Worm (Caenorhabditis elegans) whole organism, young adult: Measurements from ENCODE around the gene spp-26.
A peak's percentile ranks its signal among the peaks of the same experiment; 100 is the strongest.

ENCODE experiments used
- B0261.1 ChIP-seq: sonication (generic microtip); optimal IDR thresholded peaks from 2 replicates; lab custom pipeline; 2016; ENCODE audit warnings: mild to moderate bottlenecking, missing genetic modification characterization, moderate library complexity, missing compliant biosample characterization
- C06A6.2 ChIP-seq: fragments of 200-800 bp; sonication (Bioruptor generic); conservative IDR thresholded peaks from 2 replicates; pipeline ENCODE4 v1.3.6; 2022; ENCODE audit warnings: missing genetic modification characterization, missing compliant biosample characterization
- F10E7.11 ChIP-seq: sonication (generic microtip); optimal IDR thresholded peaks from 2 replicates; lab custom pipeline; 2017; ENCODE audit warnings: mild to moderate bottlenecking, missing genetic modification characterization, moderate library complexity, missing compliant biosample characterization
- F23B12.7 ChIP-seq: sonication (generic microtip); optimal IDR thresholded peaks from 2 replicates; lab custom pipeline; 2017; ENCODE audit warnings: missing genetic modification characterization, mild to moderate bottlenecking, missing compliant biosample characterization, antibody characterized with exemption, moderate library complexity; ENCODE audit not compliant: insufficient read depth
- F37B4.10 ChIP-seq: fragments of 200-800 bp; sonication (Bioruptor generic); IDR thresholded peaks from 2 replicates; pipeline ENCODE4 v1.3.6; 2022; ENCODE audit warnings: missing genetic modification characterization, missing compliant biosample characterization
- F39B2.1 ChIP-seq: fragments of 200-800 bp; sonication (Bioruptor generic); IDR thresholded peaks from 2 replicates; pipeline ENCODE4 v1.3.6; 2022; ENCODE audit warnings: missing genetic modification reagents, missing genetic modification characterization, missing compliant biosample characterization
- F52B5.7 ChIP-seq: sonication (generic microtip); optimal IDR thresholded peaks from 2 replicates; lab custom pipeline; 2016; ENCODE audit warnings: mild to moderate bottlenecking, missing genetic modification characterization, missing compliant biosample characterization
- F55B11.4 ChIP-seq: sonication (generic microtip); optimal IDR thresholded peaks from 2 replicates; lab custom pipeline; 2016; ENCODE audit warnings: missing compliant biosample characterization, missing genetic modification characterization, borderline replicate concordance; ENCODE audit not compliant: insufficient read depth
- T07F8.4 ChIP-seq: sonication (generic microtip); optimal IDR thresholded peaks from 2 replicates; lab custom pipeline; 2016; ENCODE audit warnings: mild to moderate bottlenecking, missing genetic modification characterization, moderate library complexity, missing compliant biosample characterization
- Y53G8AR.9 ChIP-seq: fragments of 200-800 bp; sonication (Bioruptor generic); conservative IDR thresholded peaks from 2 replicates; pipeline ENCODE4 v1.3.6; 2022; ENCODE audit warnings: missing genetic modification reagents, missing genetic modification characterization, missing compliant biosample characterization
- Y56A3A.18 ChIP-seq: fragments of 200-800 bp; sonication (Bioruptor generic); IDR thresholded peaks from 2 replicates; pipeline ENCODE4 v1.3.6; 2022; ENCODE audit warnings: missing genetic modification reagents, missing genetic modification characterization, missing compliant biosample characterization
- Y95B8A.8 ChIP-seq: fragments of 200-800 bp; sonication (Bioruptor generic); IDR thresholded peaks from 2 replicates; pipeline ENCODE4 v1.3.6; 2022; ENCODE audit warnings: missing genetic modification reagents, missing genetic modification characterization, missing compliant biosample characterization
- ZK185.1 ChIP-seq: sonication (generic microtip); optimal IDR thresholded peaks from 2 replicates; lab custom pipeline; 2016; ENCODE audit warnings: mild to moderate bottlenecking, missing genetic modification characterization, missing compliant biosample characterization; ENCODE audit not compliant: poor library complexity, severe bottlenecking
- akir-1 ChIP-seq: fragments of 200-800 bp; sonication (Bioruptor generic); optimal IDR thresholded peaks from 2 replicates; lab custom pipeline; 2018; ENCODE audit warnings: mild to moderate bottlenecking, missing genetic modification characterization, moderate library complexity, missing compliant biosample characterization
- atf-7 ChIP-seq: sonication (generic microtip); optimal IDR thresholded peaks from 2 replicates; lab custom pipeline; 2017; ENCODE audit warnings: mild to moderate bottlenecking, missing genetic modification characterization, missing compliant biosample characterization
- attf-3 ChIP-seq: fragments of 200-800 bp; sonication (Bioruptor generic); conservative IDR thresholded peaks from 2 replicates; pipeline ENCODE4 v1.3.6; 2022; ENCODE audit warnings: missing genetic modification reagents, missing genetic modification characterization, missing compliant biosample characterization
- attf-5 ChIP-seq: fragments of 200-800 bp; sonication (Bioruptor generic); optimal IDR thresholded peaks from 2 replicates; lab custom pipeline; 2018; ENCODE audit warnings: mild to moderate bottlenecking, missing genetic modification characterization, missing compliant biosample characterization
- ccch-3 ChIP-seq: fragments of 200-800 bp; sonication (Bioruptor generic); optimal IDR thresholded peaks from 2 replicates; lab custom pipeline; 2018; ENCODE audit warnings: mild to moderate bottlenecking, missing genetic modification characterization, missing compliant biosample characterization
- cebp-1 ChIP-seq, 2 experiments: fragments of 200-800 bp in 1 of 2; sonication (Bioruptor generic) in 1 of 2; sonication (generic microtip) in 1 of 2; IDR thresholded peaks in 1 of 2; optimal IDR thresholded peaks in 1 of 2; 2 replicates each; pipeline versions ENCODE4 v1.3.6 to Lab custom; 2017 to 2022; ENCODE audit warnings: missing compliant biosample characterization in 2 of 2, missing genetic modification characterization in 2 of 2, mild to moderate bottlenecking in 1 of 2, missing genetic modification reagents in 1 of 2, moderate library complexity in 1 of 2
- ceh-58 ChIP-seq: fragments of 200-800 bp; sonication (Bioruptor generic); IDR thresholded peaks from 2 replicates; pipeline ENCODE4 v1.3.6; 2022; ENCODE audit warnings: missing genetic modification characterization, missing compliant biosample characterization
- die-1 ChIP-seq: sonication (generic microtip); optimal IDR thresholded peaks from 2 replicates; lab custom pipeline; 2016; ENCODE audit warnings: missing genotype, mild to moderate bottlenecking, missing genetic modification characterization, missing compliant biosample characterization
- ekl-4 ChIP-seq: fragments of 200-800 bp; sonication (Bioruptor generic); IDR thresholded peaks from 2 replicates; pipeline ENCODE4 v1.3.6; 2022; ENCODE audit warnings: missing genetic modification reagents, missing genetic modification characterization, missing compliant biosample characterization
- ets-4 ChIP-seq: fragments of 200-800 bp; sonication (Bioruptor generic); optimal IDR thresholded peaks from 2 replicates; lab custom pipeline; 2018; ENCODE audit warnings: mild to moderate bottlenecking, missing genetic modification characterization, missing compliant biosample characterization
- him-1 ChIP-seq: sonication (generic microtip); optimal IDR thresholded peaks from 2 replicates; lab custom pipeline; 2016; ENCODE audit warnings: missing genotype, missing genetic modification reagents, missing genetic modification characterization, missing compliant biosample characterization
- hmg-1.2 ChIP-seq: fragments of 200-800 bp; sonication (Bioruptor generic); IDR thresholded peaks from 2 replicates; pipeline ENCODE4 v1.3.6; 2022; ENCODE audit warnings: missing genetic modification reagents, missing genetic modification characterization, missing compliant biosample characterization
- lin-54 ChIP-seq: fragments of 200-800 bp; sonication (Bioruptor generic); optimal IDR thresholded peaks from 2 replicates; lab custom pipeline; 2018; ENCODE audit warnings: mild to moderate bottlenecking, missing genetic modification characterization, missing compliant biosample characterization
- lir-1 ChIP-seq: fragments of 200-800 bp; sonication (Bioruptor generic); conservative IDR thresholded peaks from 2 replicates; pipeline ENCODE4 v1.3.6; 2022; ENCODE audit warnings: missing genetic modification reagents, missing genetic modification characterization, missing compliant biosample characterization
- madf-3 ChIP-seq: fragments of 200-800 bp; sonication (Bioruptor generic); IDR thresholded peaks from 2 replicates; pipeline ENCODE4 v1.3.6; 2022; ENCODE audit warnings: missing genetic modification reagents, missing genetic modification characterization, missing compliant biosample characterization
- madf-6 ChIP-seq: fragments of 200-800 bp; sonication (Bioruptor generic); IDR thresholded peaks from 2 replicates; pipeline ENCODE4 v1.3.6; 2022; ENCODE audit warnings: missing genetic modification reagents, missing genetic modification characterization, missing compliant biosample characterization
- mel-28 ChIP-seq: sonication (generic microtip); optimal IDR thresholded peaks from 2 replicates; lab custom pipeline; 2016; ENCODE audit warnings: borderline replicate concordance, mild to moderate bottlenecking, missing genetic modification characterization, missing compliant biosample characterization
- mxl-1 ChIP-seq: sonication (generic microtip); optimal IDR thresholded peaks from 2 replicates; lab custom pipeline; 2016; ENCODE audit warnings: missing genetic modification characterization, missing compliant biosample characterization
- nfya-2 ChIP-seq: fragments of 200-800 bp; sonication (Bioruptor generic); IDR thresholded peaks from 2 replicates; pipeline ENCODE4 v1.3.6; 2022; ENCODE audit warnings: missing genetic modification reagents, missing genetic modification characterization, missing compliant biosample characterization
- nfyb-1 ChIP-seq: fragments of 200-800 bp; sonication (Bioruptor generic); IDR thresholded peaks from 2 replicates; pipeline ENCODE4 v1.3.6; 2022; ENCODE audit warnings: missing genetic modification reagents, missing genetic modification characterization, missing compliant biosample characterization
- nhr-80 ChIP-seq: sonication (generic microtip); optimal IDR thresholded peaks from 2 replicates; lab custom pipeline; 2016; ENCODE audit warnings: missing genetic modification characterization, missing compliant biosample characterization
- pbrm-1 ChIP-seq: fragments of 200-800 bp; sonication (Bioruptor generic); IDR thresholded peaks from 2 replicates; pipeline ENCODE4 v1.3.6; 2022; ENCODE audit warnings: missing genetic modification reagents, missing genetic modification characterization, missing compliant biosample characterization
- pha-4 ChIP-seq: fragments of 150-350 bp; sonication (generic microtip); optimal IDR thresholded peaks from 2 replicates; lab custom pipeline; 2014; ENCODE audit warnings: missing biosample characterization, missing genetic modification reagents, missing genetic modification characterization
- rcor-1 ChIP-seq: fragments of 200-800 bp; sonication (Bioruptor generic); IDR thresholded peaks from 2 replicates; pipeline ENCODE4 v1.3.6; 2022; ENCODE audit warnings: missing genetic modification reagents, missing genetic modification characterization, missing compliant biosample characterization
- rpc-1 ChIP-seq, 2 experiments: fragments of 150-350 bp in 1 of 2; sonication (generic microtip) in 1 of 2; optimal IDR thresholded peaks; 2 replicates each; lab custom pipeline; 2014 to 2018; ENCODE audit warnings: missing biosample characterization in 1 of 2, missing genetic modification characterization in 1 of 2, missing genetic modification reagents in 1 of 2, missing genotype in 1 of 2
- snpc-1.1 ChIP-seq: sonication (generic microtip); optimal IDR thresholded peaks from 2 replicates; lab custom pipeline; 2017; ENCODE audit warnings: missing genetic modification characterization, mild to moderate bottlenecking, missing compliant biosample characterization, antibody characterized with exemption, moderate library complexity, missing genotype, missing genetic modification reagents; ENCODE audit not compliant: insufficient read depth
- snpc-4 ChIP-seq, 5 experiments: fragments of 150-350 bp in 1 of 5; sonication (generic microtip) in 4 of 5; optimal IDR thresholded peaks; 2 replicates each; lab custom pipeline; 2014 to 2018; ENCODE audit warnings: missing genetic modification characterization in 5 of 5, missing biosample characterization in 3 of 5, antibody characterized with exemption in 2 of 5, mild to moderate bottlenecking in 2 of 5, missing compliant biosample characterization in 2 of 5, missing genotype in 2 of 5, moderate library complexity in 2 of 5, missing genetic modification reagents in 1 of 5
- tbx-9 ChIP-seq: sonication (generic microtip); optimal IDR thresholded peaks from 2 replicates; lab custom pipeline; 2016; ENCODE audit warnings: borderline replicate concordance, missing genetic modification characterization, inconsistent platforms, missing compliant biosample characterization
- zim-3 ChIP-seq: sonication (generic microtip); optimal IDR thresholded peaks from 2 replicates; lab custom pipeline; 2017; ENCODE audit warnings: mild to moderate bottlenecking, missing genetic modification characterization, moderate library complexity, missing compliant biosample characterization
- ztf-28 ChIP-seq: fragments of 200-800 bp; sonication (Bioruptor generic); IDR thresholded peaks from 2 replicates; pipeline ENCODE4 v1.3.6; 2022; ENCODE audit warnings: missing genetic modification reagents, missing genetic modification characterization, missing compliant biosample characterization

spp-26 gene

DNA sequence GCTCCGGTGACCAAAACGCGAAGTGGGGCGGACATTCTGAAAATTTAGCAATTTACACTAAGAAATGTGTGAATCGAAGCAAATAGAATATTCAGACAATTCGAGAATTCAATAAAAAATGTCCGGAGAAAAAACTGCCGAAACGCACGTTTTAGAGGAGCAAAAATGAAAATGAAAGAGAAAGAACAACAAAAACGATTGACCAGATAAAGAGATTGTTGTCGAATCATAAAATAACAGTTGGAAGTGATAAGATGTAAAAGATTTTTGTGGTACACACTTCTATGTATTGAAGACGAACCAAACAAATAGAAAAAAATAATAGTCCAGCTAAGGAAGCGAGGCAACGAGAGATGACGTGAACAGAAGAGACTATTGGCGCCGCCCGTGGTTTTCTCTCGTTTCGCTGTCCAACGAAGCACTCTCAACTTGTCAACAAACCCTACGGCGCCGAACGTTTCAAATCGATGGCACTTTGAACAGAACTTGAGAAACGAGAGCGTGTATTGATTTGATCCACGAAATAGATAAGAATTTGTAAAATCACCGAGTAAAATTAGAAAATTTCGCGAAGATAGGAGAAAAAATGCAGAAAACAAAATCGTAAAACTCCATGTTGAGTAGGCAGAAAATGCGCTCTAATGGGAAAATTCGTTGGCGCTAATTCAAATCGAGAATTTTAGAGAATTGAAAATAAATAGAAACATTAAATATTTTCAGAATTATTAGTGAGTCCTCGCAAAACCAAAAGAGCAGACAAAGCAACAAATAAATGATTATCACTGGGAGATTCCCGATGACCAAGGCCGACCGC, 42.3 kb downstream of the spp-26 start, which contains the start of gene mdh-1 (continued):
- TF ChIP-seq cebp-1 (GFP tag; IDR thresholded peaks at IDR 0.05; lab: Robert Waterston, UW), result no peak
- TF ChIP-seq cebp-1 (tag; optimal IDR thresholded peaks at IDR 0.05; lab: Kevin White, UChicago), result no peak
- TF ChIP-seq zim-3 (tag; lab: Kevin White, UChicago), result no peak
- no peak for TF ChIP-seq ccch-3 (GFP tag; lab: Kevin White, UChicago)
- no peak for TF ChIP-seq madf-3 (GFP tag; lab: Robert Waterston, UW)
- TF ChIP-seq C06A6.2 (GFP tag; lab: Robert Waterston, UW), result no peak
- no peak for TF ChIP-seq ets-4
- no peak for TF ChIP-seq F23B12.7 (tag; lab: Kevin White, UChicago)
- no peak for TF ChIP-seq F52B5.7
- no peak for TF ChIP-seq Y53G8AR.9
- no peak for TF ChIP-seq tbx-9 (tag; lab: Kevin White, UChicago)
- TF ChIP-seq rpc-1 (optimal IDR thresholded peaks at IDR 0.05; lab: Kevin White, UChicago), result no peak
- TF ChIP-seq rpc-1 (tag; optimal IDR thresholded peaks at IDR 0.05; lab: Kevin White, UChicago), result no peak
- peak; percentile 40; the same call in 1 of the 2 replicates for TF ChIP-seq nfyb-1 (GFP tag; lab: Robert Waterston, UW)
- TF ChIP-seq Y95B8A.8, result peak; percentile 43; the same call in 1 of the 2 replicates
- TF ChIP-seq pbrm-1 (GFP tag; lab: Robert Waterston, UW), result 0 out of 2 replicates have a peak, but pooled peaks have one; percentile 2
- TF ChIP-seq mxl-1 (tag; lab: Kevin White, UChicago), result no peak
- peak; percentile 77 for TF ChIP-seq pha-4 (tag; lab: Kevin White, UChicago)
- TF ChIP-seq lin-54 (GFP tag; lab: Kevin White, UChicago), result peak; percentile 5
- TF ChIP-seq snpc-4 (GFP tag; optimal IDR thresholded peaks at IDR 0.05; lab: Kevin White, UChicago), result no peak
- TF ChIP-seq snpc-4 (tag; optimal IDR thresholded peaks at IDR 0.05; lab: Kevin White, UChicago), result no peak

DNA sequence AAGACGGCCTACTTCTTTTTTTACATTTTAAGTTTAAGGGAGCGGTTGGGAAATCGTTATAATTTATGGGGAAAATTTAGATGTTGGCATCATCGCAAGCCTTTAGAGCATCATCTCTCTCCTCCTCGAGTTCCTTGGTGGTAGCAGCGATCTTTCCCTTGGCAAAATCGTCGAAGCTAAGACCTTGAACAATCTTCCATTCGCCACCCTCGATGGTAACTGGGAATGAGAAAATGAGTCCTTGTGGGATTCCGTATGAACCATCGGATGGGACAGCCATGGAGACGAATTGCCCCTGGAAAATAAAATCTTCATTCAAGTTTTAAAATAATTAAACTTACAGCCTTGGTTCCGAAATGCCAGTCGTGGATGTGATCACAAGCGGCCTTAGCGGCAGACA, 43.7 kb downstream of the spp-26 start:
- TF ChIP-seq F55B11.4, result no peak
- TF ChIP-seq T07F8.4 (tag; lab: Kevin White, UChicago), result no peak
- no peak for TF ChIP-seq snpc-1.1 (tag; lab: Kevin White, UChicago)
- no peak for TF ChIP-seq ceh-58 (GFP tag; lab: Robert Waterston, UW)
- TF ChIP-seq die-1 (tag; lab: Kevin White, UChicago), result no peak
- TF ChIP-seq attf-3 (GFP tag; lab: Robert Waterston, UW), result no peak
- TF ChIP-seq him-1 (tag; lab: Kevin White, UChicago), result no peak
- TF ChIP-seq B0261.1 (tag; lab: Kevin White, UChicago), result no peak
- TF ChIP-seq F37B4.10, result no peak
- no peak for TF ChIP-seq atf-7
- peak; percentile 59 for TF ChIP-seq ZK185.1
- TF ChIP-seq akir-1 (GFP tag; lab: Kevin White, UChicago), result no peak
- no peak for TF ChIP-seq rpc-1 (optimal IDR thresholded peaks at IDR 0.05; lab: Kevin White, UChicago)
- no peak for TF ChIP-seq rpc-1 (tag; optimal IDR thresholded peaks at IDR 0.05; lab: Kevin White, UChicago)
- TF ChIP-seq attf-5 (GFP tag; lab: Kevin White, UChicago), result no peak
- no peak for TF ChIP-seq rcor-1 (GFP tag; lab: Robert Waterston, UW)
- TF ChIP-seq F10E7.11 (tag; lab: Kevin White, UChicago), result no peak
- TF ChIP-seq tbx-9 (tag; lab: Kevin White, UChicago), result no peak
- no peak; the same call in 1 of the 2 replicates for TF ChIP-seq Y53G8AR.9
- no peak for TF ChIP-seq F39B2.1 (GFP tag; lab: Robert Waterston, UW)
- no peak for TF ChIP-seq Y56A3A.18 (GFP tag; lab: Robert Waterston, UW)
- TF ChIP-seq lir-1 (GFP tag; lab: Robert Waterston, UW), result no peak
- no peak for TF ChIP-seq ztf-28 (GFP tag; lab: Robert Waterston, UW)
- no peak for TF ChIP-seq madf-6 (GFP tag; lab: Robert Waterston, UW)
- TF ChIP-seq pha-4 (tag; lab: Kevin White, UChicago), result peak; percentile 21
- no peak for TF ChIP-seq mel-28
- TF ChIP-seq hmg-1.2 (GFP tag; lab: Robert Waterston, UW), result no peak
- no peak for TF ChIP-seq nfyb-1 (GFP tag; lab: Robert Waterston, UW)
- TF ChIP-seq nfya-2 (GFP tag; lab: Robert Waterston, UW), result 0 out of 2 replicates have a peak, but pooled peaks have one; percentile 34
- TF ChIP-seq ekl-4, result no peak
- TF ChIP-seq nhr-80 (tag; lab: Kevin White, UChicago), result no peak
